Worm (Caenorhabditis elegans) whole organism, L2 larva: Measurements from ENCODE around the gene srbc-63.

ENCODE experiments used
- C34F6.9 ChIP-seq: fragments of 150-350 bp; optimal IDR thresholded peaks from 2 replicates; lab custom pipeline; 2014; ENCODE audit warnings: missing biosample characterization, missing genetic modification characterization
- F13H6.1 ChIP-seq: sonication (generic microtip); optimal IDR thresholded peaks from 2 replicates; lab custom pipeline; 2016; ENCODE audit warnings: missing genetic modification characterization, missing compliant biosample characterization
- R02D3.7 ChIP-seq: fragments of 150-350 bp; optimal IDR thresholded peaks from 2 replicates; lab custom pipeline; 2014; ENCODE audit warnings: missing biosample characterization, missing genetic modification characterization
- ZK546.5 ChIP-seq: sonication (generic microtip); optimal IDR thresholded peaks from 2 replicates; lab custom pipeline; 2017; ENCODE audit warnings: missing biosample characterization, missing genetic modification characterization
- alr-1 ChIP-seq: fragments of 150-350 bp; optimal IDR thresholded peaks from 2 replicates; lab custom pipeline; 2014; ENCODE audit warnings: missing biosample characterization, missing genetic modification characterization
- aly-2 ChIP-seq: fragments of 150-350 bp; optimal IDR thresholded peaks from 2 replicates; lab custom pipeline; 2014; ENCODE audit warnings: missing biosample characterization, missing genetic modification characterization
- ama-1 ChIP-seq: fragments of 150-350 bp; optimal IDR thresholded peaks from 2 replicates; lab custom pipeline; 2018; ENCODE audit warnings: inconsistent platforms
- ceh-16 ChIP-seq: fragments of 150-350 bp; optimal IDR thresholded peaks from 2 replicates; lab custom pipeline; 2014; ENCODE audit warnings: missing biosample characterization, missing genetic modification characterization
- ceh-82 ChIP-seq: fragments of 150-350 bp; optimal IDR thresholded peaks from 2 replicates; lab custom pipeline; 2014; ENCODE audit warnings: missing biosample characterization, missing genetic modification characterization
- crh-2 ChIP-seq: sonication (generic microtip); optimal IDR thresholded peaks from 2 replicates; lab custom pipeline; 2017; ENCODE audit warnings: missing biosample characterization, missing genetic modification characterization
- dmd-4 ChIP-seq: sonication (generic microtip); optimal IDR thresholded peaks from 2 replicates; lab custom pipeline; 2017; ENCODE audit warnings: missing biosample characterization, missing genetic modification characterization
- egl-27 ChIP-seq: sonication (generic microtip); optimal IDR thresholded peaks from 3 replicates; lab custom pipeline; 2017; ENCODE audit warnings: missing biosample characterization, missing genetic modification reagents, missing genetic modification characterization
- elt-3 ChIP-seq: sonication (generic microtip); optimal IDR thresholded peaks from 2 replicates; lab custom pipeline; 2017; ENCODE audit warnings: missing biosample characterization, missing genetic modification characterization
- fos-1 ChIP-seq: fragments of 150-350 bp; optimal IDR thresholded peaks from 2 replicates; lab custom pipeline; 2014; ENCODE audit warnings: missing biosample characterization, missing genetic modification characterization
- gmeb-1 ChIP-seq: fragments of 150-350 bp; optimal IDR thresholded peaks from 2 replicates; lab custom pipeline; 2014; ENCODE audit warnings: missing biosample characterization, missing genetic modification characterization
- lin-39 ChIP-seq: fragments of 150-350 bp; optimal IDR thresholded peaks from 2 replicates; lab custom pipeline; 2014; ENCODE audit warnings: missing biosample characterization, missing genetic modification reagents, missing genetic modification characterization
- mab-5 ChIP-seq: fragments of 150-350 bp; optimal IDR thresholded peaks from 2 replicates; lab custom pipeline; 2014; ENCODE audit warnings: missing biosample characterization, missing genetic modification characterization
- mbf-1 ChIP-seq: sonication (generic microtip); optimal IDR thresholded peaks from 2 replicates; lab custom pipeline; 2017; ENCODE audit warnings: missing biosample characterization, missing genetic modification characterization
- mdl-1 ChIP-seq, 2 experiments: fragments of 150-350 bp in 1 of 2; sonication (generic microtip) in 1 of 2; optimal IDR thresholded peaks; 2 replicates each; lab custom pipeline; 2017; ENCODE audit warnings: missing biosample characterization in 2 of 2, missing genetic modification characterization in 2 of 2
- nhr-129 ChIP-seq: fragments of 150-350 bp; optimal IDR thresholded peaks from 2 replicates; lab custom pipeline; 2014; ENCODE audit warnings: missing biosample characterization, missing genetic modification characterization
- nhr-21 ChIP-seq: fragments of 150-350 bp; optimal IDR thresholded peaks from 2 replicates; lab custom pipeline; 2014; ENCODE audit warnings: missing biosample characterization, missing genetic modification characterization
- nhr-237 ChIP-seq: fragments of 150-350 bp; optimal IDR thresholded peaks from 2 replicates; lab custom pipeline; 2014; ENCODE audit warnings: missing biosample characterization, missing genetic modification characterization
- nhr-25 ChIP-seq: fragments of 150-350 bp; sonication (generic microtip); optimal IDR thresholded peaks from 3 replicates; lab custom pipeline; 2014; ENCODE audit warnings: missing biosample characterization, missing genetic modification characterization
- nhr-6 ChIP-seq: fragments of 150-350 bp; optimal IDR thresholded peaks from 2 replicates; lab custom pipeline; 2014; ENCODE audit warnings: missing biosample characterization, missing genetic modification characterization
- nhr-77 ChIP-seq: fragments of 150-350 bp; optimal IDR thresholded peaks from 2 replicates; lab custom pipeline; 2014; ENCODE audit warnings: missing biosample characterization, missing genetic modification characterization
- peb-1 ChIP-seq: fragments of 150-350 bp; optimal IDR thresholded peaks from 2 replicates; lab custom pipeline; 2014; ENCODE audit warnings: missing biosample characterization, missing genetic modification characterization
- skn-1 ChIP-seq: sonication (generic microtip); optimal IDR thresholded peaks from 2 replicates; lab custom pipeline; 2017; ENCODE audit warnings: missing biosample characterization, missing genetic modification characterization
- sma-3 ChIP-seq: sonication (generic microtip); optimal IDR thresholded peaks from 2 replicates; lab custom pipeline; 2016; ENCODE audit warnings: missing genetic modification reagents, missing genetic modification characterization, missing compliant biosample characterization
- snpc-4 ChIP-seq: fragments of 150-350 bp; optimal IDR thresholded peaks from 2 replicates; lab custom pipeline; 2014; ENCODE audit warnings: missing biosample characterization, missing genetic modification characterization
- unc-39 ChIP-seq: fragments of 150-350 bp; optimal IDR thresholded peaks from 2 replicates; lab custom pipeline; 2014; ENCODE audit warnings: missing biosample characterization, missing genetic modification characterization
- zag-1 ChIP-seq: fragments of 150-350 bp; optimal IDR thresholded peaks from 2 replicates; lab custom pipeline; 2014; ENCODE audit warnings: missing biosample characterization, missing genetic modification characterization
- ztf-4 ChIP-seq: fragments of 150-350 bp; optimal IDR thresholded peaks from 2 replicates; lab custom pipeline; 2014; ENCODE audit warnings: missing biosample characterization, missing genetic modification characterization

The srbc-63 gene

ce11 chrV:15377903-15378302 is 34.6 kb downstream of the srbc-63 start, which contains the start of gene srh-122:
srh-122 (minus strand) TSS chrV:15378003.
- no peak for TF ChIP-seq fos-1 (tag; lab: Kevin White, UChicago)
- TF ChIP-seq sma-3, result no peak
- no peak for TF ChIP-seq C34F6.9
- TF ChIP-seq snpc-4 (tag; lab: Kevin White, UChicago), result no peak
- no peak for TF ChIP-seq crh-2 (tag; lab: Kevin White, UChicago)
- no peak for TF ChIP-seq mbf-1 (tag; lab: Kevin White, UChicago)
- no peak for TF ChIP-seq ZK546.5 (tag; lab: Kevin White, UChicago)
- no peak for TF ChIP-seq peb-1
- no peak for TF ChIP-seq lin-39 (tag; lab: Kevin White, UChicago)
- TF ChIP-seq nhr-237, result no peak
- no peak for TF ChIP-seq ama-1 (lab: Kevin White, UChicago)
- TF ChIP-seq R02D3.7 (tag; lab: Kevin White, UChicago), result no peak
- no peak for TF ChIP-seq alr-1 (tag; lab: Kevin White, UChicago)
- TF ChIP-seq egl-27 (tag; lab: Kevin White, UChicago), result no peak

DNA sequence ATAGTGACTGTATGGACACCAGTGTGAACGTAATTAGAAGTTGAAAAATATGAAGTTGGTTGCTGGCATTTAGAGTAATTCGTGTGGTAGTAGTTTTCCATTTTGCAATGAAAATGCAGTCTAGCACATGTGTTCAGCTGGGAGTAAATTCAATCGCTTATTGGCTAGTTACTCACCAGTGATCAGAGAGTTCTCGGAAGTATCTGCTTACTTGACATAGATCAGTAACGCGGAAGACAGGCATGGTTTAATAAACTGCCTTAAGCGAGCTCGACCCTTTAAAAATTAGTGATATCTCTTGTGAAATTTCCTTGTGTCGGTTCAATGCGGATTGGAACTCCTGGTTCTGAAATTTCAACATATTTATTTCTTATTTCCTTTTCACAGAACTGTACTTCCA is 36.3 kb downstream of the srbc-63 start, which contains the start of gene srh-52:
TSS of gene srh-52 (minus strand) at position 101 of the 400 bp plus-strand sequence.
- TF ChIP-seq nhr-6 (tag; lab: Kevin White, UChicago) (no peak), alr-1 (tag; lab: Kevin White, UChicago) (no peak), mab-5 (no peak), unc-39 (tag; lab: Kevin White, UChicago) (no peak), nhr-129 (tag; lab: Kevin White, UChicago) (no peak), skn-1 (tag; lab: Kevin White, UChicago) (no peak), snpc-4 (tag; lab: Kevin White, UChicago) (no peak), ceh-82 (tag; lab: Kevin White, UChicago) (no peak), nhr-21 (tag; lab: Kevin White, UChicago) (no peak), ZK546.5 (tag; lab: Kevin White, UChicago) (no peak), F13H6.1 (tag; lab: Kevin White, UChicago) (no peak), ceh-16 (tag; lab: Kevin White, UChicago) (no peak), nhr-25 (tag; lab: Kevin White, UChicago) (no peak), ama-1 (lab: Kevin White, UChicago) (no peak), zag-1 (no peak), gmeb-1 (no peak)

ce11 chrV:15369707-15370106 is 42.8 kb downstream of the srbc-63 start, which contains the start of gene nhr-269:
nhr-269 (minus strand) TSS chrV:15369807.
- no peak for TF ChIP-seq C34F6.9

- TF ChIP-seq ceh-82 (tag; lab: Kevin White, UChicago) (no peak), alr-1 (tag; lab: Kevin White, UChicago) (no peak), crh-2 (tag; lab: Kevin White, UChicago) (no peak), aly-2 (tag; lab: Kevin White, UChicago) (no peak), dmd-4 (tag; lab: Kevin White, UChicago) (no peak), peb-1 (no peak), elt-3 (no peak), nhr-129 (tag; lab: Kevin White, UChicago) (no peak), nhr-6 (tag; lab: Kevin White, UChicago) (no peak), unc-39 (tag; lab: Kevin White, UChicago) (no peak), R02D3.7 (tag; lab: Kevin White, UChicago) (no peak), mdl-1 (tag; optimal IDR thresholded peaks at IDR 0.05; lab: Kevin White, UChicago) (no peak), nhr-77 (tag; lab: Kevin White, UChicago) (no peak), nhr-21 (tag; lab: Kevin White, UChicago) (no peak), ztf-4 (tag; lab: Kevin White, UChicago) (no peak)
Measured at ce11 chrV:15367770-15368169, 44.8 kb downstream of the srbc-63 start.
